Worm (Caenorhabditis elegans) whole organism, L4 larva: ENCODE data around the gene msp-53.
A peak's percentile ranks its signal among the peaks of the same experiment; 100 is the strongest.
"Not testable (repeated sequence)": the region's sequence is repeated elsewhere in the genome, so short reads cannot be mapped to it uniquely, and the experiment has no call there.

Experiments
- D1046.2 ChIP-seq: fragments of 200-800 bp; sonication (Bioruptor generic); IDR thresholded peaks from 2 replicates; pipeline ENCODE4 v1.3.6; 2022; ENCODE audit warnings: missing genetic modification characterization, missing compliant biosample characterization
- F37D6.2 ChIP-seq: sonication (generic microtip); optimal IDR thresholded peaks from 2 replicates; lab custom pipeline; 2016; ENCODE audit warnings: mild to moderate bottlenecking, missing genetic modification characterization, missing compliant biosample characterization
- R02D3.7 ChIP-seq: fragments of 150-350 bp; sonication (generic microtip); optimal IDR thresholded peaks from 3 replicates; lab custom pipeline; 2014; ENCODE audit warnings: missing biosample characterization, missing genetic modification characterization
- Y105C5A.15 ChIP-seq: fragments of 200-800 bp; sonication (Bioruptor generic); IDR thresholded peaks from 2 replicates; pipeline ENCODE4 v1.3.6; 2022; ENCODE audit warnings: missing genetic modification characterization, missing compliant biosample characterization
- ZK337.2 ChIP-seq: fragments of 200-800 bp; sonication (Bioruptor generic); IDR thresholded peaks from 2 replicates; pipeline ENCODE4 v1.3.6; 2022; ENCODE audit warnings: missing genetic modification reagents, missing genetic modification characterization, missing compliant biosample characterization
- aha-1 ChIP-seq: fragments of 150-350 bp; peaks from one replicate; lab custom pipeline; 2014; ENCODE audit warnings: missing biosample characterization, missing genetic modification characterization
- ama-1 ChIP-seq: fragments of 150-350 bp; optimal IDR thresholded peaks from 2 replicates; lab custom pipeline; 2014; ENCODE audit warnings: inconsistent platforms, mixed read lengths
- arid-1 ChIP-seq: fragments of 200-800 bp; sonication (Bioruptor generic); conservative IDR thresholded peaks from 2 replicates; pipeline ENCODE4 v1.3.6; 2022; ENCODE audit warnings: missing genetic modification reagents, missing genetic modification characterization, missing compliant biosample characterization
- ceh-62 ChIP-seq: sonication (generic microtip); optimal IDR thresholded peaks from 2 replicates; lab custom pipeline; 2017; ENCODE audit warnings: missing biosample characterization, missing genetic modification characterization
- cey-2 ChIP-seq: sonication (generic microtip); optimal IDR thresholded peaks from 3 replicates; lab custom pipeline; 2017; ENCODE audit warnings: missing genetic modification characterization, mild to moderate bottlenecking, missing compliant biosample characterization, antibody characterized with exemption, borderline replicate concordance; ENCODE audit not compliant: insufficient read depth
- ctbp-1 ChIP-seq: fragments of 200-800 bp; sonication (Bioruptor generic); IDR thresholded peaks from 2 replicates; pipeline ENCODE4 v1.3.6; 2022; ENCODE audit warnings: missing genetic modification reagents, missing genetic modification characterization, missing compliant biosample characterization
- daf-12 ChIP-seq: fragments of 150-350 bp; optimal IDR thresholded peaks from 2 replicates; lab custom pipeline; 2014; ENCODE audit warnings: missing biosample characterization, missing genetic modification reagents, missing genetic modification characterization
- daf-16 ChIP-seq, 3 experiments: sonication (generic microtip); optimal IDR thresholded peaks; 2 replicates each; lab custom pipeline; 2016 to 2017; ENCODE audit warnings: missing genetic modification characterization in 3 of 3, missing genetic modification reagents in 3 of 3, mild to moderate bottlenecking in 2 of 3, missing compliant biosample characterization in 2 of 3, missing biosample characterization in 1 of 3, moderate library complexity in 1 of 3
- daf-19 ChIP-seq: fragments of 200-800 bp; sonication (Bioruptor generic); conservative IDR thresholded peaks from 2 replicates; pipeline ENCODE4 v1.3.6; 2022; ENCODE audit warnings: missing genetic modification characterization, missing compliant biosample characterization
- dmd-6 ChIP-seq: fragments of 200-800 bp; sonication (Bioruptor generic); IDR thresholded peaks from 2 replicates; pipeline ENCODE4 v1.3.6; 2022; ENCODE audit warnings: missing genetic modification reagents, missing genetic modification characterization, missing compliant biosample characterization
- duxl-1 ChIP-seq: sonication (generic microtip); optimal IDR thresholded peaks from 2 replicates; lab custom pipeline; 2016; ENCODE audit warnings: mild to moderate bottlenecking, missing genetic modification characterization, moderate library complexity, missing compliant biosample characterization; ENCODE audit not compliant: poor library complexity
- dve-1 ChIP-seq: sonication (generic microtip); optimal IDR thresholded peaks from 2 replicates; lab custom pipeline; 2017; ENCODE audit warnings: antibody characterized with exemption, mild to moderate bottlenecking, missing genetic modification characterization, missing compliant biosample characterization; ENCODE audit not compliant: insufficient read depth
- egl-43 ChIP-seq: fragments of 200-800 bp; sonication (Bioruptor generic); IDR thresholded peaks from 2 replicates; pipeline ENCODE4 v1.3.6; 2022; ENCODE audit warnings: missing genetic modification reagents, missing genetic modification characterization, missing compliant biosample characterization
- hlh-11 ChIP-seq: fragments of 200-800 bp; sonication (Bioruptor generic); optimal IDR thresholded peaks from 2 replicates; lab custom pipeline; 2018; ENCODE audit warnings: mild to moderate bottlenecking, missing genetic modification characterization, missing compliant biosample characterization
- hmg-1.1 ChIP-seq: fragments of 200-800 bp; sonication (Bioruptor generic); IDR thresholded peaks from 2 replicates; pipeline ENCODE4 v1.3.6; 2022; ENCODE audit warnings: missing genetic modification reagents, missing genetic modification characterization, missing compliant biosample characterization
- jun-1 ChIP-seq: fragments of 150-350 bp; optimal IDR thresholded peaks from 2 replicates; lab custom pipeline; 2014; ENCODE audit warnings: missing biosample characterization, missing genetic modification reagents, missing genetic modification characterization
- lin-1 ChIP-seq: fragments of 200-800 bp; sonication (Bioruptor generic); IDR thresholded peaks from 2 replicates; pipeline ENCODE4 v1.3.6; 2022; ENCODE audit warnings: missing genetic modification reagents, missing genetic modification characterization, missing compliant biosample characterization
- lin-13 ChIP-seq: fragments of 150-350 bp; optimal IDR thresholded peaks from 2 replicates; lab custom pipeline; 2014; ENCODE audit warnings: missing biosample characterization, missing genetic modification reagents, missing genetic modification characterization
- lin-15B ChIP-seq: fragments of 150-350 bp; sonication (generic microtip); optimal IDR thresholded peaks from 3 replicates; lab custom pipeline; 2014; ENCODE audit warnings: missing biosample characterization, missing genetic modification characterization
- lin-38 ChIP-seq: fragments of 200-800 bp; sonication (Bioruptor generic); IDR thresholded peaks from 2 replicates; pipeline ENCODE4 v1.3.6; 2022; ENCODE audit warnings: missing genetic modification reagents, missing genetic modification characterization, missing compliant biosample characterization
- lin-39 ChIP-seq: fragments of 150-350 bp; optimal IDR thresholded peaks from 2 replicates; lab custom pipeline; 2014; ENCODE audit warnings: missing biosample characterization, missing genetic modification reagents, missing genetic modification characterization
- lsy-2 ChIP-seq, 2 experiments: fragments of 150-350 bp in 1 of 2; sonication (generic microtip) in 1 of 2; optimal IDR thresholded peaks; 2 replicates each; lab custom pipeline; 2014 to 2017; ENCODE audit warnings: missing biosample characterization in 2 of 2, missing genetic modification characterization in 2 of 2
- mdl-1 ChIP-seq, 2 experiments: fragments of 150-350 bp in 1 of 2; sonication (generic microtip) in 1 of 2; optimal IDR thresholded peaks; 2 replicates each; lab custom pipeline; 2014 to 2017; ENCODE audit warnings: missing biosample characterization in 2 of 2, missing genetic modification characterization in 2 of 2
- mep-1 ChIP-seq: fragments of 150-350 bp; sonication (generic microtip); optimal IDR thresholded peaks from 3 replicates; lab custom pipeline; 2014; ENCODE audit warnings: missing biosample characterization, missing genetic modification characterization
- mes-2 ChIP-seq: sonication (generic microtip); optimal IDR thresholded peaks from 2 replicates; lab custom pipeline; 2016; ENCODE audit warnings: missing genotype, mild to moderate bottlenecking, missing genetic modification characterization, missing compliant biosample characterization; ENCODE audit not compliant: poor library complexity, severe bottlenecking
- mxl-2 ChIP-seq: fragments of 200-800 bp; sonication (Bioruptor generic); conservative IDR thresholded peaks from 2 replicates; pipeline ENCODE4 v1.3.6; 2022; ENCODE audit warnings: missing genetic modification reagents, missing genetic modification characterization, missing compliant biosample characterization
- nhr-10 ChIP-seq: fragments of 150-350 bp; optimal IDR thresholded peaks from 2 replicates; lab custom pipeline; 2014; ENCODE audit warnings: missing biosample characterization, missing genetic modification characterization
- nhr-102 ChIP-seq: sonication (generic microtip); optimal IDR thresholded peaks from 2 replicates; lab custom pipeline; 2016; ENCODE audit warnings: mild to moderate bottlenecking, missing genetic modification characterization, moderate library complexity, missing compliant biosample characterization
- nhr-28 ChIP-seq: fragments of 150-350 bp; optimal IDR thresholded peaks from 2 replicates; lab custom pipeline; 2014; ENCODE audit warnings: missing biosample characterization, missing genetic modification characterization
- nhr-42 ChIP-seq: fragments of 200-800 bp; sonication (Bioruptor generic); IDR thresholded peaks from 2 replicates; pipeline ENCODE4 v1.3.6; 2022; ENCODE audit warnings: missing genetic modification characterization, missing compliant biosample characterization
- nhr-48 ChIP-seq: sonication (generic microtip); optimal IDR thresholded peaks from 2 replicates; lab custom pipeline; 2016; ENCODE audit warnings: mild to moderate bottlenecking, missing genetic modification characterization, missing compliant biosample characterization
- nhr-76 ChIP-seq: fragments of 150-350 bp; optimal IDR thresholded peaks from 2 replicates; lab custom pipeline; 2014; ENCODE audit warnings: missing biosample characterization, missing genetic modification characterization
- pqm-1 ChIP-seq: sonication (generic microtip); optimal IDR thresholded peaks from 2 replicates; lab custom pipeline; 2017; ENCODE audit warnings: missing biosample characterization, missing genetic modification characterization
- saeg-2 ChIP-seq: fragments of 200-800 bp; sonication (Bioruptor generic); IDR thresholded peaks from 2 replicates; pipeline ENCODE4 v1.3.6; 2022; ENCODE audit warnings: missing genetic modification reagents, missing genetic modification characterization, missing compliant biosample characterization
- snpc-1.2 ChIP-seq: fragments of 200-800 bp; sonication (Bioruptor generic); IDR thresholded peaks from 2 replicates; pipeline ENCODE4 v1.3.6; 2022; ENCODE audit warnings: missing genetic modification reagents, missing genetic modification characterization, missing compliant biosample characterization
- spr-3 ChIP-seq: fragments of 200-800 bp; sonication (Bioruptor generic); optimal IDR thresholded peaks from 2 replicates; lab custom pipeline; 2018; ENCODE audit warnings: mild to moderate bottlenecking, missing genetic modification characterization, missing compliant biosample characterization
- unc-130 ChIP-seq: sonication (generic microtip); optimal IDR thresholded peaks from 2 replicates; lab custom pipeline; 2016; ENCODE audit warnings: missing genetic modification reagents, missing genetic modification characterization, missing compliant biosample characterization
- unc-62 ChIP-seq, 3 experiments: fragments of 150-350 bp in 1 of 3; sonication (generic microtip); optimal IDR thresholded peaks in 2 of 3; peaks in 1 of 3; 1 replicate in 1 of 3; 2 replicates in 2 of 3; lab custom pipeline; 2014 to 2017; ENCODE audit warnings: missing biosample characterization in 3 of 3, missing genetic modification characterization in 3 of 3, missing genetic modification reagents in 3 of 3, missing genotype in 1 of 3
- vab-7 ChIP-seq: fragments of 200-800 bp; sonication (Bioruptor generic); IDR thresholded peaks from 2 replicates; pipeline ENCODE4 v1.3.6; 2022; ENCODE audit warnings: missing genetic modification reagents, missing genetic modification characterization, missing compliant biosample characterization
- ztf-7 ChIP-seq: fragments of 150-350 bp; optimal IDR thresholded peaks from 2 replicates; lab custom pipeline; 2014; ENCODE audit warnings: missing biosample characterization, missing genetic modification characterization

Gene msp-53

DNA sequence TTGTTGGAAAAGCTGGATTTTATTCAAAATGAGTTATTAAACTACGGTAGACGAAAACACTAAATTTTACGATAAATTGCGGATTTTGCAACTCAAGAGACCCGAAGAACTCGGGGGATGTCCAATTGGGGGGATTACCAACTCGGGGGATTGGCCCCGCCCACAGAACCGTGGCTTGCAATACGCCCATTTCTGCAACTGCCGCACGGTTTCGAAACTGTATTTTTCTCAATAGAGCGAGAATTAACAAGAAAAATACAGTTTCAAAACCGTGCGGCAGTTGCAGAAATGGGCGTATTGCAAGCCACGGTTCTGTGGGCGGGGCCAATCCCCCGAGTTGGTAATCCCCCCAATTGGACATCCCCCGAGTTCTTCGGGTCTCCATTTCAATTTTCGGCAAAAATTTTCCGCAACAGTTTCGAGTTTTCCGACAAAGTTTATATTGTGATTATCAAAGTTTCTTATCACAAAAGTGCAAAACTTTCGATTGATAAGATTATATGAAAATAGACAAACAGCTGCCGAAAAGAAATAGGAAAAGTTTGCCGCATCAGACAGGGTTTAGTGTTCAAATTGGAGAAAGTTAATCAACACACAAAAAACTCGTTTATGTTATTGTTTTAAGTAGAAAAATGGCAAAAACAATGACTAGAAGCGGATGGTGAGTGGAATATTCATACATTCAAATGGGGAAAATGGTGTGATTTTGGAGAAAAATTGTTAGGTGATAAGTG, 25.1 kb upstream of the msp-53 start:
- TF ChIP-seq mes-2 (tag; lab: Kevin White, UChicago): peak; percentile 46
- TF ChIP-seq egl-43 (GFP tag; lab: Robert Waterston, UW): peak; percentile 9; the same call in 1 of the 2 replicates
- peak; percentile 12 for TF ChIP-seq mep-1 (tag; lab: Kevin White, UChicago)
- peak; percentile 30 for TF ChIP-seq aha-1
- peak; percentile 62 for TF ChIP-seq pqm-1 (tag; lab: Kevin White, UChicago)
- TF ChIP-seq hlh-11: peak; percentile 57
- TF ChIP-seq arid-1 (GFP tag; lab: Robert Waterston, UW): peak; percentile 34; the same call in 1 of the 2 replicates
- TF ChIP-seq hmg-1.1 (GFP tag; lab: Robert Waterston, UW): 0 out of 2 replicates have a peak, but pooled peaks have one; percentile 29
- TF ChIP-seq lsy-2 (tag; optimal IDR thresholded peaks at IDR 0.05; lab: Kevin White, UChicago): peak in 1 of 2 experiments; percentile 78
- peak; percentile 30 for TF ChIP-seq duxl-1
- TF ChIP-seq daf-16 (GFP tag; optimal IDR thresholded peaks at IDR 0.05; lab: Kevin White, UChicago): not testable (repeated sequence)
- TF ChIP-seq daf-16 (tag; optimal IDR thresholded peaks at IDR 0.05; lab: Kevin White, UChicago): peak; percentile 66
- peak; percentile 76 for TF ChIP-seq lin-38
- TF ChIP-seq nhr-28 (tag; lab: Kevin White, UChicago): peak; percentile 21
- TF ChIP-seq snpc-1.2 (GFP tag; lab: Robert Waterston, UW): peak; percentile 86
- TF ChIP-seq dve-1 (tag; lab: Kevin White, UChicago): peak; percentile 30
- peak; percentile 27; the same call in 1 of the 2 replicates for TF ChIP-seq dmd-6 (GFP tag; lab: Robert Waterston, UW)

ce11 chrIV:5088814-5089322, 24.0 kb upstream of the msp-53 start, which contains the start of gene ivd-1:
ivd-1 (minus strand) TSS chrIV:5088864.
- TF ChIP-seq lin-15B (no peak), ama-1 (lab: Kevin White, UChicago) (no peak), snpc-1.2 (GFP tag; lab: Robert Waterston, UW) (0 out of 2 replicates have a peak, but pooled peaks have one; percentile 14), daf-12 (tag; lab: Kevin White, UChicago) (no peak), F37D6.2 (tag; lab: Kevin White, UChicago) (no peak), daf-19 (no peak), spr-3 (GFP tag; lab: Kevin White, UChicago) (no peak), nhr-10 (no peak), lin-39 (no peak), ztf-7 (tag; lab: Kevin White, UChicago) (no peak), lsy-2 (tag; optimal IDR thresholded peaks at IDR 0.05; lab: Kevin White, UChicago) (peak in 1 of 2 experiments; percentile 48), hlh-11 (peak; percentile 77), R02D3.7 (tag; lab: Kevin White, UChicago) (no peak), nhr-102 (tag; lab: Kevin White, UChicago) (no peak), nhr-76 (tag; lab: Kevin White, UChicago) (no peak), unc-62 (GFP tag; optimal IDR thresholded peaks at IDR 0.05 in 1 of 2; lab: Kevin White, UChicago) (peak in 1 of 2 experiments; percentile 68), unc-62 (tag; optimal IDR thresholded peaks at IDR 0.05; lab: Kevin White, UChicago) (no peak), lin-13 (no peak), cey-2 (tag; lab: Kevin White, UChicago) (no peak), vab-7 (GFP tag; lab: Robert Waterston, UW) (no peak), lin-1 (GFP tag; lab: Robert Waterston, UW) (no peak), jun-1 (no peak), mdl-1 (tag; optimal IDR thresholded peaks at IDR 0.05; lab: Kevin White, UChicago) (peak in 1 of 2 experiments; percentile 77), D1046.2 (GFP tag; lab: Robert Waterston, UW) (no peak), saeg-2 (GFP tag; lab: Robert Waterston, UW) (no peak), nhr-48 (peak; percentile 29), dmd-6 (GFP tag; lab: Robert Waterston, UW) (peak; percentile 83), Y105C5A.15 (GFP tag; lab: Robert Waterston, UW) (no peak), nhr-42 (no peak), ceh-62 (tag; lab: Kevin White, UChicago) (no peak), mxl-2 (GFP tag; lab: Robert Waterston, UW) (no peak), ctbp-1 (no peak), pqm-1 (tag; lab: Kevin White, UChicago) (peak; percentile 21), nhr-28 (tag; lab: Kevin White, UChicago) (no peak), aha-1 (peak; percentile 46), daf-16 (GFP tag; optimal IDR thresholded peaks at IDR 0.05; lab: Kevin White, UChicago) (no peak), daf-16 (tag; optimal IDR thresholded peaks at IDR 0.05; lab: Kevin White, UChicago) (peak; percentile 60), unc-130 (GFP tag; lab: Kevin White, UChicago) (no peak), ZK337.2 (GFP tag; lab: Robert Waterston, UW) (no peak)
